Worm (Caenorhabditis elegans) whole organism, young adult: ENCODE results near the gene cest-4.
A peak's percentile ranks its signal among the peaks of the same experiment; 100 is the strongest.

Source experiments
- B0336.3 ChIP-seq: fragments of 200-800 bp; sonication (Bioruptor generic); IDR thresholded peaks from 2 replicates; pipeline ENCODE4 v1.3.6; 2022; ENCODE audit warnings: missing genetic modification characterization, missing compliant biosample characterization
- F10E7.11 ChIP-seq: sonication (generic microtip); optimal IDR thresholded peaks from 2 replicates; lab custom pipeline; 2017; ENCODE audit warnings: mild to moderate bottlenecking, missing genetic modification characterization, moderate library complexity, missing compliant biosample characterization
- F49E8.2 ChIP-seq: sonication (generic microtip); optimal IDR thresholded peaks from 3 replicates; lab custom pipeline; 2017; ENCODE audit warnings: missing genetic modification characterization, mild to moderate bottlenecking, missing compliant biosample characterization, antibody characterized with exemption, moderate library complexity; ENCODE audit not compliant: insufficient read depth
- T26A5.8 ChIP-seq: sonication (generic microtip); optimal IDR thresholded peaks from 2 replicates; lab custom pipeline; 2016; ENCODE audit warnings: missing genetic modification characterization, missing compliant biosample characterization
- Y53G8AR.9 ChIP-seq: fragments of 200-800 bp; sonication (Bioruptor generic); conservative IDR thresholded peaks from 2 replicates; pipeline ENCODE4 v1.3.6; 2022; ENCODE audit warnings: missing genetic modification reagents, missing genetic modification characterization, missing compliant biosample characterization
- Y56A3A.18 ChIP-seq: fragments of 200-800 bp; sonication (Bioruptor generic); IDR thresholded peaks from 2 replicates; pipeline ENCODE4 v1.3.6; 2022; ENCODE audit warnings: missing genetic modification reagents, missing genetic modification characterization, missing compliant biosample characterization
- Y79H2A.3 ChIP-seq: fragments of 200-800 bp; sonication (Bioruptor generic); conservative IDR thresholded peaks from 2 replicates; pipeline ENCODE4 v1.3.6; 2022; ENCODE audit warnings: missing genetic modification reagents, missing genetic modification characterization, missing compliant biosample characterization
- Y95B8A.8 ChIP-seq: fragments of 200-800 bp; sonication (Bioruptor generic); IDR thresholded peaks from 2 replicates; pipeline ENCODE4 v1.3.6; 2022; ENCODE audit warnings: missing genetic modification reagents, missing genetic modification characterization, missing compliant biosample characterization
- ama-1 ChIP-seq, 3 experiments: fragments of 150-350 bp in 1 of 3; sonication (generic microtip) in 2 of 3; optimal IDR thresholded peaks; 2 replicates each; lab custom pipeline; 2014 to 2018; ENCODE audit warnings: missing biosample characterization in 2 of 3, missing genetic modification characterization in 2 of 3, missing genetic modification reagents in 2 of 3
- attf-5 ChIP-seq: fragments of 200-800 bp; sonication (Bioruptor generic); optimal IDR thresholded peaks from 2 replicates; lab custom pipeline; 2018; ENCODE audit warnings: mild to moderate bottlenecking, missing genetic modification characterization, missing compliant biosample characterization
- ccch-3 ChIP-seq: fragments of 200-800 bp; sonication (Bioruptor generic); optimal IDR thresholded peaks from 2 replicates; lab custom pipeline; 2018; ENCODE audit warnings: mild to moderate bottlenecking, missing genetic modification characterization, missing compliant biosample characterization
- cebp-2 ChIP-seq: fragments of 200-800 bp; sonication (Bioruptor generic); IDR thresholded peaks from 2 replicates; pipeline ENCODE4 v1.3.6; 2022; ENCODE audit warnings: missing genetic modification characterization, missing compliant biosample characterization
- ceh-40 ChIP-seq: fragments of 200-800 bp; sonication (Bioruptor generic); IDR thresholded peaks from 2 replicates; pipeline ENCODE4 v1.3.6; 2022; ENCODE audit warnings: missing genetic modification characterization, missing compliant biosample characterization
- ceh-79 ChIP-seq: sonication (generic microtip); optimal IDR thresholded peaks from 2 replicates; lab custom pipeline; 2017; ENCODE audit warnings: mild to moderate bottlenecking, missing genetic modification characterization, missing compliant biosample characterization
- chd-7 ChIP-seq: sonication (generic microtip); optimal IDR thresholded peaks from 2 replicates; lab custom pipeline; 2016; ENCODE audit warnings: mild to moderate bottlenecking, missing genetic modification characterization, moderate library complexity, missing compliant biosample characterization
- die-1 ChIP-seq: sonication (generic microtip); optimal IDR thresholded peaks from 2 replicates; lab custom pipeline; 2016; ENCODE audit warnings: missing genotype, mild to moderate bottlenecking, missing genetic modification characterization, missing compliant biosample characterization
- dox-1 ChIP-seq: fragments of 200-800 bp; sonication (Bioruptor generic); IDR thresholded peaks from 2 replicates; pipeline ENCODE4 v1.3.6; 2022; ENCODE audit warnings: missing genetic modification reagents, missing genetic modification characterization, missing compliant biosample characterization
- hlh-26 ChIP-seq: fragments of 200-800 bp; sonication (Bioruptor generic); conservative IDR thresholded peaks from 2 replicates; pipeline ENCODE4 v1.3.6; 2022; ENCODE audit warnings: missing genetic modification reagents, missing genetic modification characterization, missing compliant biosample characterization
- hmg-1.2 ChIP-seq: fragments of 200-800 bp; sonication (Bioruptor generic); IDR thresholded peaks from 2 replicates; pipeline ENCODE4 v1.3.6; 2022; ENCODE audit warnings: missing genetic modification reagents, missing genetic modification characterization, missing compliant biosample characterization
- hrde-1 ChIP-seq: sonication (generic microtip); optimal IDR thresholded peaks from 2 replicates; lab custom pipeline; 2016; ENCODE audit warnings: missing genetic modification characterization, mild to moderate bottlenecking, missing compliant biosample characterization, moderate library complexity, missing genotype, missing genetic modification reagents, borderline replicate concordance
- hsf-1 ChIP-seq: fragments of 200-800 bp; sonication (Bioruptor generic); IDR thresholded peaks from 2 replicates; pipeline ENCODE4 v1.3.6; 2022; ENCODE audit warnings: missing genetic modification reagents, missing genetic modification characterization, missing compliant biosample characterization
- lag-1 ChIP-seq: fragments of 200-800 bp; sonication (Bioruptor generic); IDR thresholded peaks from 2 replicates; pipeline ENCODE4 v1.3.6; 2022; ENCODE audit warnings: missing genetic modification reagents, missing genetic modification characterization, missing compliant biosample characterization
- let-607 ChIP-seq, 2 experiments: fragments of 200-800 bp in 1 of 2; sonication (Bioruptor generic) in 1 of 2; sonication (generic microtip) in 1 of 2; optimal IDR thresholded peaks; 2 replicates each; lab custom pipeline; 2016 to 2018; ENCODE audit warnings: mild to moderate bottlenecking in 2 of 2, missing compliant biosample characterization in 2 of 2, missing genetic modification characterization in 2 of 2, moderate library complexity in 2 of 2, missing genotype in 1 of 2
- lin-40 ChIP-seq: sonication (generic microtip); optimal IDR thresholded peaks from 2 replicates; lab custom pipeline; 2016; ENCODE audit warnings: missing genetic modification characterization, mild to moderate bottlenecking, missing compliant biosample characterization, missing genotype, missing genetic modification reagents
- madf-3 ChIP-seq: fragments of 200-800 bp; sonication (Bioruptor generic); IDR thresholded peaks from 2 replicates; pipeline ENCODE4 v1.3.6; 2022; ENCODE audit warnings: missing genetic modification reagents, missing genetic modification characterization, missing compliant biosample characterization
- madf-6 ChIP-seq: fragments of 200-800 bp; sonication (Bioruptor generic); IDR thresholded peaks from 2 replicates; pipeline ENCODE4 v1.3.6; 2022; ENCODE audit warnings: missing genetic modification reagents, missing genetic modification characterization, missing compliant biosample characterization
- madf-8 ChIP-seq: fragments of 200-800 bp; sonication (Bioruptor generic); conservative IDR thresholded peaks from 2 replicates; pipeline ENCODE4 v1.3.6; 2022; ENCODE audit warnings: missing genetic modification reagents, missing genetic modification characterization, missing compliant biosample characterization
- mcd-1 ChIP-seq: fragments of 200-800 bp; sonication (Bioruptor generic); IDR thresholded peaks from 2 replicates; pipeline ENCODE4 v1.3.6; 2022; ENCODE audit warnings: missing genetic modification reagents, missing genetic modification characterization, missing compliant biosample characterization
- nfyb-1 ChIP-seq: fragments of 200-800 bp; sonication (Bioruptor generic); IDR thresholded peaks from 2 replicates; pipeline ENCODE4 v1.3.6; 2022; ENCODE audit warnings: missing genetic modification reagents, missing genetic modification characterization, missing compliant biosample characterization
- pha-4 ChIP-seq: fragments of 150-350 bp; sonication (generic microtip); optimal IDR thresholded peaks from 2 replicates; lab custom pipeline; 2014; ENCODE audit warnings: missing biosample characterization, missing genetic modification reagents, missing genetic modification characterization
- repo-1 ChIP-seq: sonication (generic microtip); optimal IDR thresholded peaks from 2 replicates; lab custom pipeline; 2017; ENCODE audit warnings: mild to moderate bottlenecking, missing genetic modification characterization, missing compliant biosample characterization
- snpc-1.1 ChIP-seq: sonication (generic microtip); optimal IDR thresholded peaks from 2 replicates; lab custom pipeline; 2017; ENCODE audit warnings: missing genetic modification characterization, mild to moderate bottlenecking, missing compliant biosample characterization, antibody characterized with exemption, moderate library complexity, missing genotype, missing genetic modification reagents; ENCODE audit not compliant: insufficient read depth
- snpc-1.3 ChIP-seq: sonication (generic microtip); optimal IDR thresholded peaks from 2 replicates; lab custom pipeline; 2017; ENCODE audit warnings: missing genetic modification characterization, mild to moderate bottlenecking, missing compliant biosample characterization, antibody characterized with exemption, moderate library complexity, missing genotype, missing genetic modification reagents; ENCODE audit not compliant: insufficient read depth
- snpc-3.4 ChIP-seq: sonication (generic microtip); optimal IDR thresholded peaks from 2 replicates; lab custom pipeline; 2017; ENCODE audit warnings: missing genetic modification characterization, mild to moderate bottlenecking, missing compliant biosample characterization, antibody characterized with exemption, moderate library complexity, missing genotype, missing genetic modification reagents
- snpc-4 ChIP-seq, 5 experiments: fragments of 150-350 bp in 1 of 5; sonication (generic microtip) in 4 of 5; optimal IDR thresholded peaks; 2 replicates each; lab custom pipeline; 2014 to 2018; ENCODE audit warnings: missing genetic modification characterization in 5 of 5, missing biosample characterization in 3 of 5, antibody characterized with exemption in 2 of 5, mild to moderate bottlenecking in 2 of 5, missing compliant biosample characterization in 2 of 5, missing genotype in 2 of 5, moderate library complexity in 2 of 5, missing genetic modification reagents in 1 of 5
- sptf-2 ChIP-seq: fragments of 200-800 bp; sonication (Bioruptor generic); optimal IDR thresholded peaks from 2 replicates; lab custom pipeline; 2018; ENCODE audit warnings: mild to moderate bottlenecking, missing genetic modification characterization, missing compliant biosample characterization
- tbp1 ChIP-seq: fragments of 200-800 bp; sonication (Bioruptor generic); optimal IDR thresholded peaks from 2 replicates; lab custom pipeline; 2018; ENCODE audit warnings: mild to moderate bottlenecking, missing genetic modification characterization, missing compliant biosample characterization
- unc-130 ChIP-seq: sonication (generic microtip); optimal IDR thresholded peaks from 2 replicates; lab custom pipeline; 2016; ENCODE audit warnings: missing genetic modification reagents, missing genetic modification characterization, missing compliant biosample characterization
- unc-62 ChIP-seq: fragments of 150-350 bp; optimal IDR thresholded peaks from 2 replicates; lab custom pipeline; 2014; ENCODE audit warnings: missing biosample characterization, missing genetic modification reagents, missing genetic modification characterization
- ztf-22 ChIP-seq: fragments of 200-800 bp; sonication (Bioruptor generic); optimal IDR thresholded peaks from 2 replicates; lab custom pipeline; 2018; ENCODE audit warnings: mild to moderate bottlenecking, missing genetic modification characterization, moderate library complexity, missing compliant biosample characterization

cest-4 gene

ce11 chrIV:6792380-6793309, 9.5 kb downstream of the cest-4 start (continued):
- TF ChIP-seq ccch-3 (GFP tag; lab: Kevin White, UChicago), result no peak
- no peak for TF ChIP-seq unc-62 (GFP tag; lab: Kevin White, UChicago)
- peak; percentile 64 for TF ChIP-seq hmg-1.2 (GFP tag; lab: Robert Waterston, UW)
- TF ChIP-seq chd-7, result peak; percentile 60
- peak; percentile 45 for TF ChIP-seq madf-6
- TF ChIP-seq B0336.3 (GFP tag; lab: Robert Waterston, UW), result 0 out of 2 replicates have a peak, but pooled peaks have one; percentile 12
- no peak for TF ChIP-seq attf-5 (GFP tag; lab: Kevin White, UChicago)
- no peak for TF ChIP-seq Y79H2A.3 (GFP tag; lab: Robert Waterston, UW)
- TF ChIP-seq ama-1 (optimal IDR thresholded peaks at IDR 0.05; lab: Kevin White, UChicago), result no peak
- no peak for TF ChIP-seq ama-1 (GFP tag; optimal IDR thresholded peaks at IDR 0.05; lab: Kevin White, UChicago)
- TF ChIP-seq hlh-26 (GFP tag; lab: Robert Waterston, UW), result no peak
- peak; percentile 63 for TF ChIP-seq tbp1 (GFP tag; lab: Kevin White, UChicago)
- peak; percentile 76 for TF ChIP-seq F49E8.2 (tag; lab: Kevin White, UChicago)
- no peak for TF ChIP-seq madf-8 (GFP tag; lab: Robert Waterston, UW)
- TF ChIP-seq snpc-1.1 (tag; lab: Kevin White, UChicago), result peak; percentile 92
- peak; percentile 53; the same call in 1 of the 2 replicates for TF ChIP-seq cebp-2
- no peak for TF ChIP-seq F10E7.11 (tag; lab: Kevin White, UChicago)
- TF ChIP-seq sptf-2 (GFP tag; lab: Kevin White, UChicago), result no peak
- 0 out of 2 replicates have a peak, but pooled peaks have one; percentile 30 for TF ChIP-seq dox-1 (GFP tag; lab: Robert Waterston, UW)
- peak; percentile 58 for TF ChIP-seq lin-40 (tag; lab: Kevin White, UChicago)
- TF ChIP-seq lag-1 (GFP tag; lab: Robert Waterston, UW), result no peak
- no peak for TF ChIP-seq T26A5.8 (tag; lab: Kevin White, UChicago)
- TF ChIP-seq pha-4, result no peak
- peak; percentile 58 for TF ChIP-seq repo-1
- peak; percentile 37; the same call in 1 of the 2 replicates for TF ChIP-seq madf-3 (GFP tag; lab: Robert Waterston, UW)
- peak; percentile 24; the same call in 1 of the 2 replicates for TF ChIP-seq mcd-1
- peak; percentile 84 for TF ChIP-seq snpc-4 (GFP tag; optimal IDR thresholded peaks at IDR 0.05; lab: Kevin White, UChicago)
- TF ChIP-seq snpc-4 (tag; optimal IDR thresholded peaks at IDR 0.05; lab: Kevin White, UChicago), result peak; percentile 88 to 96 (median 94)
- 0 out of 2 replicates have a peak, but pooled peaks have one; percentile 34 for TF ChIP-seq hsf-1 (GFP tag; lab: Robert Waterston, UW)
- no peak for TF ChIP-seq unc-130 (GFP tag; lab: Kevin White, UChicago)
- 0 out of 2 replicates have a peak, but pooled peaks have one; percentile 46 for TF ChIP-seq Y56A3A.18 (GFP tag; lab: Robert Waterston, UW)
- TF ChIP-seq ceh-79, result peak; percentile 50
- peak; percentile 62 for TF ChIP-seq Y53G8AR.9 (GFP tag; lab: Robert Waterston, UW)
- TF ChIP-seq ceh-40 (GFP tag; lab: Robert Waterston, UW), result no peak
- TF ChIP-seq let-607 (tag; optimal IDR thresholded peaks at IDR 0.05; lab: Kevin White, UChicago), result peak; percentile 2 to 59
- peak; percentile 7 for TF ChIP-seq ztf-22
- TF ChIP-seq die-1 (tag; lab: Kevin White, UChicago), result no peak
- TF ChIP-seq Y95B8A.8 (GFP tag; lab: Robert Waterston, UW), result 0 out of 2 replicates have a peak, but pooled peaks have one; percentile 28
- TF ChIP-seq hrde-1 (tag; lab: Kevin White, UChicago), result no peak
- TF ChIP-seq snpc-3.4 (tag; lab: Kevin White, UChicago), result peak; percentile 75
- TF ChIP-seq snpc-1.3 (tag; lab: Kevin White, UChicago), result no peak
- TF ChIP-seq nfyb-1 (GFP tag; lab: Robert Waterston, UW), result peak; percentile 58
